Worm (Caenorhabditis elegans) whole organism, mixed stage, embryonic: ENCODE measurements around the gene Y7A5A.7.

ENCODE experiments used
- M03D4.4 ChIP-seq: sonication (generic microtip); optimal IDR thresholded peaks from 2 replicates; lab custom pipeline; 2017; ENCODE audit warnings: mild to moderate bottlenecking, missing genetic modification characterization, missing compliant biosample characterization
- bed-3 ChIP-seq: fragments of 200-800 bp; sonication (Bioruptor generic); optimal IDR thresholded peaks from 3 replicates; lab custom pipeline; 2018; ENCODE audit warnings: mild to moderate bottlenecking, missing genetic modification characterization, moderate library complexity, missing compliant biosample characterization
- blmp-1 ChIP-seq: fragments of 150-350 bp; optimal IDR thresholded peaks from 2 replicates; lab custom pipeline; 2014; ENCODE audit warnings: missing biosample characterization, missing genetic modification characterization
- ceh-39 ChIP-seq: fragments of 150-350 bp; optimal IDR thresholded peaks from 2 replicates; lab custom pipeline; 2014; ENCODE audit warnings: missing biosample characterization, missing genetic modification characterization
- ceh-43 ChIP-seq: fragments of 200-800 bp; sonication (Bioruptor generic); optimal IDR thresholded peaks from 2 replicates; lab custom pipeline; 2018; ENCODE audit warnings: mild to moderate bottlenecking, missing genetic modification characterization, moderate library complexity, missing compliant biosample characterization
- ceh-83 ChIP-seq: fragments of 200-800 bp; sonication (Bioruptor generic); optimal IDR thresholded peaks from 2 replicates; lab custom pipeline; 2018; ENCODE audit warnings: mild to moderate bottlenecking, missing genetic modification characterization, missing compliant biosample characterization
- cnd-1 ChIP-seq: fragments of 200-800 bp; sonication (Bioruptor generic); optimal IDR thresholded peaks from 2 replicates; lab custom pipeline; 2018; ENCODE audit warnings: mild to moderate bottlenecking, missing genetic modification characterization, missing compliant biosample characterization
- drap-1 ChIP-seq: fragments of 200-800 bp; sonication (Bioruptor generic); optimal IDR thresholded peaks from 3 replicates; lab custom pipeline; 2018; ENCODE audit warnings: mild to moderate bottlenecking, missing genetic modification characterization, missing compliant biosample characterization
- elt-1 ChIP-seq: sonication (generic microtip); optimal IDR thresholded peaks from 2 replicates; lab custom pipeline; 2017; ENCODE audit warnings: missing genetic modification characterization, mild to moderate bottlenecking, missing compliant biosample characterization, antibody characterized with exemption, moderate library complexity, borderline replicate concordance; ENCODE audit not compliant: insufficient read depth
- elt-3 ChIP-seq: fragments of 150-350 bp; optimal IDR thresholded peaks from 2 replicates; lab custom pipeline; 2014; ENCODE audit warnings: missing biosample characterization, missing genetic modification characterization
- flh-1 ChIP-seq: fragments of 200-800 bp; sonication (Bioruptor generic); optimal IDR thresholded peaks from 2 replicates; lab custom pipeline; 2018; ENCODE audit warnings: mild to moderate bottlenecking, missing genetic modification characterization, moderate library complexity, missing compliant biosample characterization
- lin-13 ChIP-seq: fragments of 150-350 bp; optimal IDR thresholded peaks from 2 replicates; lab custom pipeline; 2014; ENCODE audit warnings: missing biosample characterization, missing genetic modification characterization
- lin-32 ChIP-seq: fragments of 200-800 bp; sonication (Bioruptor generic); optimal IDR thresholded peaks from 2 replicates; lab custom pipeline; 2018; ENCODE audit warnings: mild to moderate bottlenecking, missing genetic modification characterization, missing compliant biosample characterization
- lsy-2 ChIP-seq: fragments of 150-350 bp; optimal IDR thresholded peaks from 2 replicates; lab custom pipeline; 2014; ENCODE audit warnings: missing biosample characterization, missing genetic modification characterization
- nhr-12 ChIP-seq: fragments of 150-350 bp; optimal IDR thresholded peaks from 2 replicates; lab custom pipeline; 2014; ENCODE audit warnings: missing biosample characterization, missing genetic modification characterization
- nhr-237 ChIP-seq: fragments of 150-350 bp; optimal IDR thresholded peaks from 2 replicates; lab custom pipeline; 2014; ENCODE audit warnings: missing biosample characterization, missing genetic modification characterization
- nhr-28 ChIP-seq: fragments of 150-350 bp; optimal IDR thresholded peaks from 2 replicates; lab custom pipeline; 2014; ENCODE audit warnings: missing biosample characterization, missing genetic modification characterization
- nhr-76 ChIP-seq: sonication (generic microtip); optimal IDR thresholded peaks from 2 replicates; lab custom pipeline; 2017; ENCODE audit warnings: missing biosample characterization, missing genetic modification characterization
- pha-4 ChIP-seq: fragments of 150-350 bp; optimal IDR thresholded peaks from 2 replicates; lab custom pipeline; 2018; ENCODE audit warnings: missing biosample characterization, missing genetic modification reagents, missing genetic modification characterization
- sem-2 ChIP-seq: fragments of 200-800 bp; sonication (Bioruptor generic); optimal IDR thresholded peaks from 2 replicates; lab custom pipeline; 2018; ENCODE audit warnings: mild to moderate bottlenecking, missing genetic modification characterization, missing compliant biosample characterization
- snpc-4 ChIP-seq: fragments of 150-350 bp; optimal IDR thresholded peaks from 2 replicates; lab custom pipeline; 2014; ENCODE audit warnings: missing biosample characterization, missing genetic modification characterization
- sptf-1 ChIP-seq: sonication (generic microtip); optimal IDR thresholded peaks from 2 replicates; lab custom pipeline; 2017; ENCODE audit warnings: mild to moderate bottlenecking, missing genetic modification characterization, moderate library complexity, missing compliant biosample characterization
- tbx-8 ChIP-seq: fragments of 200-800 bp; sonication (Bioruptor generic); optimal IDR thresholded peaks from 2 replicates; lab custom pipeline; 2018; ENCODE audit warnings: mild to moderate bottlenecking, missing genetic modification characterization, moderate library complexity, missing compliant biosample characterization
- unc-120 ChIP-seq: sonication (generic microtip); optimal IDR thresholded peaks from 2 replicates; lab custom pipeline; 2017; ENCODE audit warnings: missing genetic modification characterization, missing compliant biosample characterization; ENCODE audit not compliant: poor library complexity, severe bottlenecking
- unc-39 ChIP-seq: fragments of 150-350 bp; optimal IDR thresholded peaks from 2 replicates; lab custom pipeline; 2014; ENCODE audit warnings: missing biosample characterization, missing genetic modification characterization
- zip-8 ChIP-seq: fragments of 150-350 bp; optimal IDR thresholded peaks from 2 replicates; lab custom pipeline; 2014; ENCODE audit warnings: missing biosample characterization, missing genetic modification characterization
- ztf-11 ChIP-seq: fragments of 150-350 bp; optimal IDR thresholded peaks from 2 replicates; lab custom pipeline; 2014; ENCODE audit warnings: missing biosample characterization, missing genetic modification characterization

Gene Y7A5A.7

ce11 chrX:15769895-15770559, 33.9 kb downstream of the Y7A5A.7 start:
- TF ChIP-seq tbx-8 (no peak), zip-8 (no peak), elt-1 (tag; lab: Kevin White, UChicago) (no peak), M03D4.4 (tag; lab: Kevin White, UChicago) (no peak), bed-3 (GFP tag; lab: Kevin White, UChicago) (no peak), ceh-83 (no peak), lin-13 (tag; lab: Kevin White, UChicago) (no peak), ztf-11 (tag; lab: Kevin White, UChicago) (no peak)

ce11 chrX:15768532-15768931, 35.4 kb downstream of the Y7A5A.7 start:
- TF ChIP-seq blmp-1 (no peak), lin-13 (tag; lab: Kevin White, UChicago) (no peak), cnd-1 (no peak), flh-1 (GFP tag; lab: Kevin White, UChicago) (no peak), nhr-237 (no peak), elt-1 (tag; lab: Kevin White, UChicago) (no peak), M03D4.4 (tag; lab: Kevin White, UChicago) (no peak), elt-3 (tag; lab: Kevin White, UChicago) (no peak), drap-1 (GFP tag; lab: Kevin White, UChicago) (no peak), sem-2 (GFP tag; lab: Kevin White, UChicago) (no peak), unc-120 (tag; lab: Kevin White, UChicago) (no peak), nhr-12 (tag; lab: Kevin White, UChicago) (no peak), lin-32 (GFP tag; lab: Kevin White, UChicago) (no peak), sptf-1 (tag; lab: Kevin White, UChicago) (no peak), unc-39 (tag; lab: Kevin White, UChicago) (no peak)
- TF ChIP-seq, all 35 proteins: peak for 0

- TF ChIP-seq M03D4.4 (tag; lab: Kevin White, UChicago) = no peak
- no peak for TF ChIP-seq nhr-237
- TF ChIP-seq ztf-11 (tag; lab: Kevin White, UChicago) = no peak
Measured at ce11 chrX:15766861-15767260, 37.1 kb downstream of the Y7A5A.7 start.

- no peak for TF ChIP-seq pha-4 (tag; lab: Kevin White, UChicago)
- peak; percentile 73 for TF ChIP-seq elt-1 (tag; lab: Kevin White, UChicago)
Measured at ce11 chrX:15766147-15766546, 37.8 kb downstream of the Y7A5A.7 start, which contains the start of gene bus-17. TSS of gene bus-17 (minus strand) at chrX:15766354.

DNA sequence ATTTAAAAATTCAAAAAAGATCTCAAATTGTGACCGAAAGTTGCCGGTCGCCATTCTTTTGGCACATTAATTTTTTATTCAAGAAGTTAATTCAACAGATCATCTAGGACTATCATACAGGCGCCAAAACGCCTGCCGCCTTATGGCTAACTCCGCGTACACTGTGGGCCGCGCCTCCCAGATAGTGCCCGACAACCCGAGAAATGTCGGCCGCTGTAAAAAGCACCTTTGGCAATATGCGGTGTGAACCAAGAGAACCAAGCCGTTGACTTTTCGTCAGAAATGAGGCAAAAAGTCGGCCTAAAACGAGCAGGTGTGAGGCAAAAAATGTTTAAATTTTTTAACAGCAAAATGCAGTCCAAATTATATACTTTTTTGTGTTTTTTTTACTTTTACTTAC, 44.8 kb downstream of the Y7A5A.7 start:
- no peak for TF ChIP-seq ceh-43 (GFP tag; lab: Kevin White, UChicago)
- no peak for TF ChIP-seq unc-120 (tag; lab: Kevin White, UChicago)
- TF ChIP-seq bed-3 (GFP tag; lab: Kevin White, UChicago) = no peak
- TF ChIP-seq ceh-39 (tag; lab: Kevin White, UChicago) = no peak
- TF ChIP-seq nhr-76 = no peak
- no peak for TF ChIP-seq ceh-83
- TF ChIP-seq nhr-28 (tag; lab: Kevin White, UChicago) = no peak

ce11 chrX:15757169-15757568, 46.8 kb downstream of the Y7A5A.7 start, which contains the start of gene wrt-4:
TSS of gene wrt-4 (minus strand) at chrX:15757269.
- no peak for TF ChIP-seq snpc-4 (tag; lab: Kevin White, UChicago)
- no peak for TF ChIP-seq nhr-28 (tag; lab: Kevin White, UChicago)
- no peak for TF ChIP-seq lsy-2 (tag; lab: Kevin White, UChicago)
